Fruit fly (Drosophila melanogaster) whole organism, wandering third instar larva: ENCODE data around the gene dx.

ENCODE experiments used
- Dif ChIP-seq: fragments of 200-275, 200-300 bp; sonication (Bioruptor generic); optimal IDR thresholded peaks from 2 replicates; lab custom pipeline; 2018; ENCODE audit warnings: missing biosample characterization, missing genetic modification characterization; ENCODE audit not compliant: partially characterized antibody
- OdsH ChIP-seq: fragments of 200-800 bp; sonication (Bioruptor generic); optimal IDR thresholded peaks from 2 replicates; lab custom pipeline; 2016; ENCODE audit warnings: missing biosample characterization, mild to moderate bottlenecking, missing genetic modification characterization

DNA sequence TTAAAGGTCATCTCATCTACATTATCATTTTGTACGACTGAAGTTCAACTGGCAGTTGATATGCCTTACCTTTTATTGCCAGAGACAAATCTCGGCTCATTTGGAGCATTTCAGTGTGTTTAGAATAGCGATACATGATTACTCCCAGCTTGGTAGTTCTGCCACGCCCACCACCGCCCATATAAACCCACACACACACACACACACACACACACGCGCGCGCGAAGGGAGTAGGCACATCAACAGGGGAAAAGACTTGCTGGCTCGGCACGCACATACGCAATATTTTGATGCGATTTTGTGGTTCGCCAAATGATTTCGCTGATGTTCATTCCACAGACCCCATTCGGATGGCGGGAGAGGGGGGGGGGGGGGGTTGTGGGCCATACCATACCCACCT is 20.6 kb upstream of the dx start:
- no peak for TF ChIP-seq Dif (GFP tag; lab: Kevin White, UChicago)
- no peak for TF ChIP-seq OdsH (GFP tag; lab: Kevin White, UChicago)
